Worm (Caenorhabditis elegans) whole organism, late embryonic: ENCODE results near the gene D1044.6.

Source experiments
- C08G9.2 ChIP-seq: sonication (generic microtip); optimal IDR thresholded peaks from 2 replicates; lab custom pipeline; 2016; ENCODE audit warnings: mild to moderate bottlenecking, missing genetic modification characterization, moderate library complexity, missing compliant biosample characterization
- K09A11.1 ChIP-seq: sonication (generic microtip); optimal IDR thresholded peaks from 2 replicates; lab custom pipeline; 2017; ENCODE audit warnings: antibody characterized with exemption, mild to moderate bottlenecking, missing genetic modification characterization, missing compliant biosample characterization; ENCODE audit not compliant: insufficient read depth
- T23F11.4 ChIP-seq: fragments of 200-800 bp; sonication (Bioruptor generic); optimal IDR thresholded peaks from 2 replicates; lab custom pipeline; 2018; ENCODE audit warnings: mild to moderate bottlenecking, missing genetic modification characterization, missing compliant biosample characterization
- Y22D7AL.16 ChIP-seq: sonication (generic microtip); optimal IDR thresholded peaks from 2 replicates; lab custom pipeline; 2016; ENCODE audit warnings: missing genetic modification characterization, missing compliant biosample characterization
- ahr-1 ChIP-seq: sonication (generic microtip); optimal IDR thresholded peaks from 2 replicates; lab custom pipeline; 2016; ENCODE audit warnings: missing genetic modification characterization, missing compliant biosample characterization
- ama-1 ChIP-seq: fragments of 150-350 bp; optimal IDR thresholded peaks from 2 replicates; lab custom pipeline; 2014
- ceh-18 ChIP-seq: sonication (generic microtip); optimal IDR thresholded peaks from 2 replicates; lab custom pipeline; 2016; ENCODE audit warnings: missing genetic modification characterization, missing compliant biosample characterization
- ceh-2 ChIP-seq: sonication (generic microtip); optimal IDR thresholded peaks from 2 replicates; lab custom pipeline; 2016; ENCODE audit warnings: missing genotype, missing genetic modification characterization, missing compliant biosample characterization
- ceh-30 ChIP-seq: fragments of 150-350 bp; optimal IDR thresholded peaks from 2 replicates; lab custom pipeline; 2014; ENCODE audit warnings: missing biosample characterization, missing genetic modification characterization
- ceh-34 ChIP-seq: sonication (generic microtip); optimal IDR thresholded peaks from 2 replicates; lab custom pipeline; 2016; ENCODE audit warnings: mild to moderate bottlenecking, missing genetic modification characterization, missing compliant biosample characterization
- ceh-48 ChIP-seq: sonication (generic microtip); optimal IDR thresholded peaks from 2 replicates; lab custom pipeline; 2016; ENCODE audit warnings: missing genetic modification characterization, inconsistent platforms, missing compliant biosample characterization
- ceh-6 ChIP-seq: fragments of 200-800 bp; sonication (Bioruptor generic); optimal IDR thresholded peaks from 2 replicates; lab custom pipeline; 2018; ENCODE audit warnings: mild to moderate bottlenecking, missing genetic modification characterization, missing compliant biosample characterization
- che-1 ChIP-seq: sonication (generic microtip); optimal IDR thresholded peaks from 2 replicates; lab custom pipeline; 2016; ENCODE audit warnings: mild to moderate bottlenecking, missing genetic modification characterization, missing compliant biosample characterization
- ets-4 ChIP-seq: sonication (generic microtip); optimal IDR thresholded peaks from 2 replicates; lab custom pipeline; 2016; ENCODE audit warnings: missing genetic modification characterization, missing compliant biosample characterization
- eyg-1 ChIP-seq: sonication (generic microtip); optimal IDR thresholded peaks from 2 replicates; lab custom pipeline; 2016; ENCODE audit warnings: missing genotype, missing genetic modification characterization, missing compliant biosample characterization
- fkh-10 ChIP-seq: fragments of 150-350 bp; optimal IDR thresholded peaks from 2 replicates; lab custom pipeline; 2014; ENCODE audit warnings: missing biosample characterization, missing genetic modification reagents, missing genetic modification characterization
- gmeb-2 ChIP-seq: sonication (generic microtip); optimal IDR thresholded peaks from 2 replicates; lab custom pipeline; 2016; ENCODE audit warnings: missing genetic modification characterization, inconsistent platforms, missing compliant biosample characterization
- hlh-15 ChIP-seq: sonication (generic microtip); optimal IDR thresholded peaks from 2 replicates; lab custom pipeline; 2016; ENCODE audit warnings: missing genetic modification characterization, missing compliant biosample characterization
- lim-6 ChIP-seq: sonication (generic microtip); optimal IDR thresholded peaks from 2 replicates; lab custom pipeline; 2016; ENCODE audit warnings: missing genetic modification characterization, missing compliant biosample characterization
- madf-2 ChIP-seq: sonication (generic microtip); optimal IDR thresholded peaks from 2 replicates; lab custom pipeline; 2017; ENCODE audit warnings: missing genetic modification characterization, missing compliant biosample characterization
- mec-3 ChIP-seq: sonication (generic microtip); optimal IDR thresholded peaks from 2 replicates; lab custom pipeline; 2016; ENCODE audit warnings: borderline replicate concordance, missing genetic modification characterization, missing compliant biosample characterization
- nfya-1 ChIP-seq: sonication (generic microtip); optimal IDR thresholded peaks from 2 replicates; lab custom pipeline; 2017; ENCODE audit warnings: missing genetic modification characterization, mild to moderate bottlenecking, missing compliant biosample characterization, antibody characterized with exemption, moderate library complexity
- nhr-11 ChIP-seq: fragments of 150-350 bp; optimal IDR thresholded peaks from 2 replicates; lab custom pipeline; 2014; ENCODE audit warnings: missing biosample characterization, missing genetic modification characterization
- odd-2 ChIP-seq: sonication (generic microtip); optimal IDR thresholded peaks from 2 replicates; lab custom pipeline; 2017; ENCODE audit warnings: antibody characterized with exemption, mild to moderate bottlenecking, missing genetic modification characterization, missing compliant biosample characterization
- pat-9 ChIP-seq: fragments of 200-800 bp; sonication (Bioruptor generic); optimal IDR thresholded peaks from 2 replicates; lab custom pipeline; 2018; ENCODE audit warnings: mild to moderate bottlenecking, missing genetic modification characterization, moderate library complexity, missing compliant biosample characterization
- pha-2 ChIP-seq: sonication (generic microtip); optimal IDR thresholded peaks from 2 replicates; lab custom pipeline; 2017; ENCODE audit warnings: mild to moderate bottlenecking, missing genetic modification characterization, missing compliant biosample characterization
- pha-4 ChIP-seq: fragments of 150-350 bp; optimal IDR thresholded peaks from 2 replicates; lab custom pipeline; 2018; ENCODE audit warnings: missing biosample characterization, missing genetic modification reagents, missing genetic modification characterization
- pqm-1 ChIP-seq: sonication (generic microtip); optimal IDR thresholded peaks from 2 replicates; lab custom pipeline; 2016; ENCODE audit warnings: missing genetic modification characterization, missing compliant biosample characterization
- pros-1 ChIP-seq: fragments of 150-350 bp; optimal IDR thresholded peaks from 2 replicates; lab custom pipeline; 2014; ENCODE audit warnings: missing biosample characterization, missing genetic modification reagents, missing genetic modification characterization
- ref-2 ChIP-seq: sonication (generic microtip); optimal IDR thresholded peaks from 2 replicates; lab custom pipeline; 2016; ENCODE audit warnings: missing genetic modification characterization, missing compliant biosample characterization
- sdc-2 ChIP-seq: sonication (generic microtip); optimal IDR thresholded peaks from 2 replicates; lab custom pipeline; 2016; ENCODE audit warnings: missing genotype, missing genetic modification characterization, missing compliant biosample characterization
- sox-2 ChIP-seq: fragments of 200-800 bp; sonication (Bioruptor generic); IDR thresholded peaks from 2 replicates; pipeline ENCODE4 v1.3.6; 2022; ENCODE audit warnings: missing genetic modification reagents, missing genetic modification characterization, missing compliant biosample characterization
- sox-4 ChIP-seq: sonication (generic microtip); optimal IDR thresholded peaks from 2 replicates; lab custom pipeline; 2017; ENCODE audit warnings: mild to moderate bottlenecking, missing genetic modification characterization, inconsistent platforms, missing compliant biosample characterization
- syd-9 ChIP-seq: sonication (generic microtip); optimal IDR thresholded peaks from 2 replicates; lab custom pipeline; 2016; ENCODE audit warnings: mild to moderate bottlenecking, missing genetic modification characterization, moderate library complexity, missing compliant biosample characterization
- tbx-2 ChIP-seq: sonication (generic microtip); optimal IDR thresholded peaks from 2 replicates; lab custom pipeline; 2016; ENCODE audit warnings: missing genetic modification characterization, missing compliant biosample characterization
- ttx-3 ChIP-seq: sonication (generic microtip); optimal IDR thresholded peaks from 2 replicates; lab custom pipeline; 2016; ENCODE audit warnings: missing genetic modification reagents, missing genetic modification characterization, missing compliant biosample characterization
- unc-3 ChIP-seq, 2 experiments: fragments of 200-800 bp in 1 of 2; sonication (Bioruptor generic) in 1 of 2; sonication (generic microtip) in 1 of 2; conservative IDR thresholded peaks in 1 of 2; optimal IDR thresholded peaks in 1 of 2; 2 replicates each; pipeline versions ENCODE4 v1.3.6 to Lab custom; 2016 to 2022; ENCODE audit warnings: missing compliant biosample characterization in 2 of 2, missing genetic modification characterization in 2 of 2, missing genetic modification reagents in 1 of 2
- unc-42 ChIP-seq: sonication (generic microtip); optimal IDR thresholded peaks from 2 replicates; lab custom pipeline; 2016; ENCODE audit warnings: missing genotype, missing genetic modification characterization, missing compliant biosample characterization
- zip-5 ChIP-seq: sonication (generic microtip); optimal IDR thresholded peaks from 2 replicates; lab custom pipeline; 2016; ENCODE audit warnings: missing genetic modification characterization, missing compliant biosample characterization

Gene D1044.6

ce11 chrIII:5521930-5522329 is 21.0 kb downstream of the D1044.6 start, which contains the start of gene D1044.4:
TSS of gene D1044.4 (minus strand) at chrIII:5522030.
- TF ChIP-seq pros-1 (tag; lab: Kevin White, UChicago): no peak
- no peak for TF ChIP-seq gmeb-2 (tag; lab: Kevin White, UChicago)
- TF ChIP-seq fkh-10 (GFP tag; lab: Kevin White, UChicago): no peak
- TF ChIP-seq sox-2: no peak
- TF ChIP-seq, all 69 proteins: peak for 0

ce11 chrIII:5517423-5517822 is 25.6 kb downstream of the D1044.6 start, which contains the start of gene nekl-4:
TSS of gene nekl-4 (minus strand) at chrIII:5517523.
- no peak for TF ChIP-seq ceh-48 (tag; lab: Kevin White, UChicago)
- no peak for TF ChIP-seq ceh-18 (tag; lab: Kevin White, UChicago)
- no peak for TF ChIP-seq ets-4 (tag; lab: Kevin White, UChicago)
- no peak for TF ChIP-seq K09A11.1
- no peak for TF ChIP-seq nhr-11 (tag; lab: Kevin White, UChicago)
- TF ChIP-seq mec-3 (tag; lab: Kevin White, UChicago): no peak
- no peak for TF ChIP-seq pat-9 (tag; lab: Kevin White, UChicago)
- no peak for TF ChIP-seq fkh-10 (GFP tag; lab: Kevin White, UChicago)
- TF ChIP-seq ceh-6 (GFP tag; lab: Kevin White, UChicago): no peak
- TF ChIP-seq nfya-1 (tag; lab: Kevin White, UChicago): no peak
- TF ChIP-seq pha-2: no peak
- no peak for TF ChIP-seq lim-6 (tag; lab: Kevin White, UChicago)
- TF ChIP-seq ahr-1 (tag; lab: Kevin White, UChicago): no peak
- no peak for TF ChIP-seq pha-4 (tag; lab: Kevin White, UChicago)
- TF ChIP-seq pros-1 (tag; lab: Kevin White, UChicago): no peak
- no peak for TF ChIP-seq sdc-2
- TF ChIP-seq, all 69 proteins: peak for 0

- TF ChIP-seq eyg-1: no peak
- TF ChIP-seq ceh-30: no peak
- no peak for TF ChIP-seq hlh-15 (tag; lab: Kevin White, UChicago)
- TF ChIP-seq unc-42: no peak
- no peak for TF ChIP-seq che-1 (tag; lab: Kevin White, UChicago)
- no peak for TF ChIP-seq tbx-2 (tag; lab: Kevin White, UChicago)
- TF ChIP-seq nhr-11 (tag; lab: Kevin White, UChicago): no peak
- no peak for TF ChIP-seq ref-2 (tag; lab: Kevin White, UChicago)
- no peak for TF ChIP-seq ttx-3 (tag; lab: Kevin White, UChicago)
- TF ChIP-seq C08G9.2 (tag; lab: Kevin White, UChicago): no peak
Observed at ce11 chrIII:5512502-5512901, 30.5 kb downstream of the D1044.6 start, which contains the start of gene pqn-25. TSS of gene pqn-25 (minus strand) at chrIII:5512602.

ce11 chrIII:5508669-5509068 is 34.3 kb downstream of the D1044.6 start, which contains the start of gene D1044.7:
TSS of gene D1044.7 (minus strand) at chrIII:5508769.
- TF ChIP-seq ceh-2 (tag; lab: Kevin White, UChicago): no peak
- no peak for TF ChIP-seq sox-4
- TF ChIP-seq fkh-10 (GFP tag; lab: Kevin White, UChicago): no peak
- TF ChIP-seq Y22D7AL.16 (tag; lab: Kevin White, UChicago): no peak
- TF ChIP-seq hlh-15 (tag; lab: Kevin White, UChicago): no peak
- TF ChIP-seq ama-1 (lab: Kevin White, UChicago): no peak
- no peak for TF ChIP-seq syd-9 (tag; lab: Kevin White, UChicago)
- no peak for TF ChIP-seq unc-3 (GFP tag; conservative IDR thresholded peaks at IDR 0.05; lab: Robert Waterston, UW)
- TF ChIP-seq unc-3 (tag; optimal IDR thresholded peaks at IDR 0.05; lab: Kevin White, UChicago): no peak
- no peak for TF ChIP-seq madf-2
- no peak for TF ChIP-seq ceh-34 (tag; lab: Kevin White, UChicago)
- no peak for TF ChIP-seq sdc-2
- no peak for TF ChIP-seq pqm-1 (tag; lab: Kevin White, UChicago)
- TF ChIP-seq T23F11.4 (GFP tag; lab: Kevin White, UChicago): no peak
- no peak for TF ChIP-seq zip-5 (tag; lab: Kevin White, UChicago)
- no peak for TF ChIP-seq odd-2 (tag; lab: Kevin White, UChicago)
- TF ChIP-seq ahr-1 (tag; lab: Kevin White, UChicago): no peak
